In the genomic region with DNA sequence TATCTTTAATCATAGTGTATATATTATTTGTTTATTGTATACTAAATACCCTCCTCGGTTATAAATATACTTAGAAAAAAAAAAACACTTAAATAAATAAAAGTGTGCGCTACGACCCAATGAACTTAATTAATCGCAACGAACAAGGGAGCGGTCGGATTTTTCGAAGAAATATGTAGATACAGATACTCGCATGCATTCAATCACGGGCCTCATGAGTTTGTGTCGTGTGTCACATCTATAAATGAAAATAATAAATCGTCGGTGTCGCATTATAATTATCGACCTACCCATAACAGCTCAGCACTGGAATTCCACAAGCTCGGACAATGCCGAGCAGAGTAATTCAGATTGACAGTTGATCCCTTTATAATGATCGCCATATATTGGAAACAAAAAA, we compare ENCODE assay signal across 3 fruit fly cellular contexts.
TF ChIP-seq lines count a peak whose summit lies in the region.

No protein-coding gene starts in this region.

- TF ChIP-seq CTCF in whole organism, embryonic (GFP tag; optimal IDR thresholded peaks at IDR 0.05; lab: Kevin White, UChicago), result no peak

TF ChIP-seq in whole organism, adult, 20 proteins besides CTCF, POLR2A, EP300 and RAD21:
- TF ChIP-seq CG1620 (GFP tag; optimal IDR thresholded peaks at IDR 0.05; lab: Kevin White, UChicago), result no peak
- TF ChIP-seq kay (GFP tag; lab: Kevin White, UChicago; ENCODE audit: borderline replicate concordance), result peak; percentile 75
- TF ChIP-seq CG7101 (tag; optimal IDR thresholded peaks at IDR 0.05; lab: Kevin White, UChicago), result no peak
TF ChIP-seq in whole organism, adult: peak in this region for 1.

TF ChIP-seq in whole organism, embryonic, 481 proteins besides CTCF, POLR2A, EP300 and RAD21:
- TF ChIP-seq Mrtf (GFP tag; IDR thresholded peaks at IDR 0.05; lab: Robert Waterston, UW), result no peak
- TF ChIP-seq sd (tag; optimal IDR thresholded peaks at IDR 0.05; lab: Kevin White, UChicago), result peak; percentile 50
- no peak for TF ChIP-seq Meics (GFP tag; optimal IDR thresholded peaks at IDR 0.05; lab: Kevin White, UChicago)
- no peak for TF ChIP-seq jing (GFP tag; optimal IDR thresholded peaks at IDR 0.05; lab: Kevin White, UChicago)
- TF ChIP-seq CG12104 (GFP tag; optimal IDR thresholded peaks at IDR 0.05; lab: Kevin White, UChicago), result no peak
- no peak for TF ChIP-seq jumu (GFP tag; optimal IDR thresholded peaks at IDR 0.05; lab: Kevin White, UChicago)
- no peak for TF ChIP-seq Dad (GFP tag; optimal IDR thresholded peaks at IDR 0.05; lab: Kevin White, UChicago)
- TF ChIP-seq HLHmδ (GFP tag; optimal IDR thresholded peaks at IDR 0.05; lab: Kevin White, UChicago), result no peak
- TF ChIP-seq Lpt (GFP tag; optimal IDR thresholded peaks at IDR 0.05; lab: Kevin White, UChicago), result no peak
- TF ChIP-seq oc (tag; optimal IDR thresholded peaks at IDR 0.05; lab: Kevin White, UChicago), result peak; percentile 7
- no peak for TF ChIP-seq CG7987 (GFP tag; optimal IDR thresholded peaks at IDR 0.05; lab: Kevin White, UChicago)
- TF ChIP-seq CG4707 (GFP tag; optimal IDR thresholded peaks at IDR 0.05; lab: Kevin White, UChicago), result no peak
- TF ChIP-seq CG17802 (tag; optimal IDR thresholded peaks at IDR 0.05; lab: Kevin White, UChicago), result no peak
- TF ChIP-seq ewg (GFP tag; optimal IDR thresholded peaks at IDR 0.05; lab: Kevin White, UChicago), result no peak
- no peak for TF ChIP-seq tx (GFP tag; optimal IDR thresholded peaks at IDR 0.05; lab: Kevin White, UChicago)
- TF ChIP-seq CG9932 (GFP tag; IDR thresholded peaks at IDR 0.05; lab: Robert Waterston, UW), result no peak
- TF ChIP-seq Ptx1 (GFP tag; IDR thresholded peaks at IDR 0.05; lab: Robert Waterston, UW), result no peak
- no peak for TF ChIP-seq CG8359 (GFP tag; optimal IDR thresholded peaks at IDR 0.05; lab: Kevin White, UChicago; ENCODE audit: borderline replicate concordance)
- peak; percentile 3 for TF ChIP-seq exex (tag; optimal IDR thresholded peaks at IDR 0.05; lab: Kevin White, UChicago)
- TF ChIP-seq CG11696 (GFP tag; IDR thresholded peaks at IDR 0.05; lab: Robert Waterston, UW), result no peak
- no peak for TF ChIP-seq CG7928 (GFP tag; optimal IDR thresholded peaks at IDR 0.05; lab: Kevin White, UChicago)
- TF ChIP-seq Sry-δ (GFP tag; optimal IDR thresholded peaks at IDR 0.05; lab: Kevin White, UChicago), result no peak
- TF ChIP-seq Dfd (GFP tag; optimal IDR thresholded peaks at IDR 0.05; lab: Kevin White, UChicago), result no peak
- TF ChIP-seq CG15696 (tag; optimal IDR thresholded peaks at IDR 0.05; lab: Kevin White, UChicago), result no peak
TF ChIP-seq in whole organism, embryonic: peak in this region for 3.

TF ChIP-seq in whole organism, prepupa, 60 proteins besides CTCF, POLR2A, EP300 and RAD21:
- TF ChIP-seq CG34406 (GFP tag; optimal IDR thresholded peaks at IDR 0.05; lab: Kevin White, UChicago), result no peak
- no peak for TF ChIP-seq ss (GFP tag; optimal IDR thresholded peaks at IDR 0.05; lab: Kevin White, UChicago)
- TF ChIP-seq salr (GFP tag; optimal IDR thresholded peaks at IDR 0.05; lab: Kevin White, UChicago), result no peak
- TF ChIP-seq svp (GFP tag; lab: Kevin White, UChicago), result peak; percentile 60
